Worm (Caenorhabditis elegans): ENCODE measurements around the gene mlcd-1.

DNA sequence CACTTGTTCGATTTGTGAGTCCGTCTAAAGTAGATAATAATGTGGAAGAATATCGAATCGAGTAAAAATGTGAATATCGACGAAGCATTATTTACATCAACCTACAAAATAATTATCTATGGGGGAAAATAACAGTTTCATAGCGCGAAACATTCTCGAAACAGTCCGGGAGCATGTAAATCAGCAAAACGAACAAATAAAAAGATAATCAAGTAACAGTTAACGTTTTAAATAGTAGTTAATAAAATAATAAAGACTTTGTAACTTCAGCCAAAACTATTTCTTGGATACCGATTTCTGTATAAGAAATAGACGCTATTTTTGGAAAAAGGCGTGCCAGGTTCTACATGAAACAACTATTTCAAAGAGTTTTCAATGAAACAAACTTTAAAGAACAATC, at the start of gene mlcd-1:
- TF ChIP-seq egl-27 (tag; optimal IDR thresholded peaks at IDR 0.05) = no peak
- no peak for TF ChIP-seq C04F5.9 (tag; optimal IDR thresholded peaks at IDR 0.05)
- TF ChIP-seq ztf-11 (tag; optimal IDR thresholded peaks at IDR 0.05) = no peak
- TF ChIP-seq unc-62 (GFP tag; optimal IDR thresholded peaks at IDR 0.05) = no peak
- no peak for TF ChIP-seq ceh-63 (GFP tag; optimal IDR thresholded peaks at IDR 0.05)
- no peak for TF ChIP-seq ztf-4 (tag; optimal IDR thresholded peaks at IDR 0.05)
- TF ChIP-seq nhr-71 (tag; optimal IDR thresholded peaks at IDR 0.05) = no peak
- TF ChIP-seq elt-3 (tag; optimal IDR thresholded peaks at IDR 0.05) = no peak
- TF ChIP-seq mdl-1 (tag; optimal IDR thresholded peaks at IDR 0.05) = no peak

Measured in whole organism, L1 larva.